Fruit fly (Drosophila melanogaster): ENCODE data around the gene Nup93-1.

Gene Nup93-1

dm6 chrX:13822753-13823152, at the start of gene Nup93-1:
Nup93-1 (plus strand) TSS chrX:13822826.
- TF ChIP-seq psq (optimal IDR thresholded peaks at IDR 0.05) (no peak), EcR (GFP tag; optimal IDR thresholded peaks at IDR 0.05) (no peak), usp (GFP tag; optimal IDR thresholded peaks at IDR 0.05) (no peak), Dll (optimal IDR thresholded peaks at IDR 0.05) (no peak), pan (optimal IDR thresholded peaks at IDR 0.05) (no peak), CG8478 (optimal IDR thresholded peaks at IDR 0.05) (no peak)

- no peak for TF ChIP-seq Dll (optimal IDR thresholded peaks at IDR 0.05)
- TF ChIP-seq CG8478 (optimal IDR thresholded peaks at IDR 0.05) = no peak
- TF ChIP-seq EcR (GFP tag; optimal IDR thresholded peaks at IDR 0.05) = no peak
- no peak for TF ChIP-seq pan (optimal IDR thresholded peaks at IDR 0.05)
- TF ChIP-seq psq (optimal IDR thresholded peaks at IDR 0.05) = no peak
- no peak for TF ChIP-seq usp (GFP tag; optimal IDR thresholded peaks at IDR 0.05)
These were observed 44.1 kb upstream of the Nup93-1 start for dm6 chrX:13778568-13778967.

- no peak for TF ChIP-seq psq (optimal IDR thresholded peaks at IDR 0.05)
- TF ChIP-seq CG8478 (optimal IDR thresholded peaks at IDR 0.05) = no peak
- TF ChIP-seq pan (optimal IDR thresholded peaks at IDR 0.05) = no peak
- TF ChIP-seq Dll (optimal IDR thresholded peaks at IDR 0.05) = no peak
- no peak for TF ChIP-seq usp (GFP tag; optimal IDR thresholded peaks at IDR 0.05)
- no peak for TF ChIP-seq EcR (GFP tag; optimal IDR thresholded peaks at IDR 0.05)
These were observed 42.9 kb upstream of the Nup93-1 start for dm6 chrX:13779696-13780095.

- TF ChIP-seq pan (optimal IDR thresholded peaks at IDR 0.05) (no peak), psq (optimal IDR thresholded peaks at IDR 0.05) (no peak), Dll (optimal IDR thresholded peaks at IDR 0.05) (no peak), CG8478 (optimal IDR thresholded peaks at IDR 0.05) (no peak)
These were observed 40.7 kb upstream of the Nup93-1 start, which contains the start of the genes CtsB and amrt for dm6 chrX:13781739-13782502. CtsB (minus strand) TSS chrX:13782170. amrt (plus strand) TSS chrX:13782459.

dm6 chrX:13783534-13783949, 39.1 kb upstream of the Nup93-1 start, which contains the start of gene inaE:
inaE (plus strand) TSS chrX:13783714.
- no peak for TF ChIP-seq pan (optimal IDR thresholded peaks at IDR 0.05)
- no peak for TF ChIP-seq psq (optimal IDR thresholded peaks at IDR 0.05)
- TF ChIP-seq EcR (GFP tag; optimal IDR thresholded peaks at IDR 0.05) = no peak
- no peak for TF ChIP-seq usp (GFP tag; optimal IDR thresholded peaks at IDR 0.05)
- TF ChIP-seq Dll (optimal IDR thresholded peaks at IDR 0.05) = no peak
- no peak for TF ChIP-seq CG8478 (optimal IDR thresholded peaks at IDR 0.05)

dm6 chrX:13783958-13784907, 38.4 kb upstream of the Nup93-1 start:
- TF ChIP-seq CG8478 (optimal IDR thresholded peaks at IDR 0.05) = no peak
- no peak for TF ChIP-seq pan (optimal IDR thresholded peaks at IDR 0.05)
- no peak for TF ChIP-seq EcR (GFP tag; optimal IDR thresholded peaks at IDR 0.05)
- TF ChIP-seq psq (optimal IDR thresholded peaks at IDR 0.05) = no peak
- no peak for TF ChIP-seq Dll (optimal IDR thresholded peaks at IDR 0.05)
- no peak for TF ChIP-seq usp (GFP tag; optimal IDR thresholded peaks at IDR 0.05)

dm6 chrX:13786037-13786667, 36.5 kb upstream of the Nup93-1 start:
- TF ChIP-seq psq (optimal IDR thresholded peaks at IDR 0.05) (no peak), Dll (optimal IDR thresholded peaks at IDR 0.05) (no peak), usp (GFP tag; optimal IDR thresholded peaks at IDR 0.05) (no peak), pan (optimal IDR thresholded peaks at IDR 0.05) (no peak), EcR (GFP tag; optimal IDR thresholded peaks at IDR 0.05) (no peak), CG8478 (optimal IDR thresholded peaks at IDR 0.05) (no peak)

dm6 chrX:13787282-13787850, 35.3 kb upstream of the Nup93-1 start:
- TF ChIP-seq CG8478 (optimal IDR thresholded peaks at IDR 0.05) (no peak), pan (optimal IDR thresholded peaks at IDR 0.05) (no peak), Dll (optimal IDR thresholded peaks at IDR 0.05) (no peak), usp (GFP tag; optimal IDR thresholded peaks at IDR 0.05) (no peak), psq (optimal IDR thresholded peaks at IDR 0.05) (no peak), EcR (GFP tag; optimal IDR thresholded peaks at IDR 0.05) (no peak)

dm6 chrX:13788973-13789682, 33.5 kb upstream of the Nup93-1 start:
- TF ChIP-seq psq (optimal IDR thresholded peaks at IDR 0.05) = no peak

dm6 chrX:13791011-13791410, 31.6 kb upstream of the Nup93-1 start, which contains the start of gene CG10993:
CG10993 (minus strand) TSS chrX:13791111.
- TF ChIP-seq EcR (GFP tag; optimal IDR thresholded peaks at IDR 0.05) = no peak
- no peak for TF ChIP-seq CG8478 (optimal IDR thresholded peaks at IDR 0.05)
- no peak for TF ChIP-seq usp (GFP tag; optimal IDR thresholded peaks at IDR 0.05)
- TF ChIP-seq pan (optimal IDR thresholded peaks at IDR 0.05) = no peak
- no peak for TF ChIP-seq psq (optimal IDR thresholded peaks at IDR 0.05)
- TF ChIP-seq Dll (optimal IDR thresholded peaks at IDR 0.05) = no peak

- TF ChIP-seq pan (optimal IDR thresholded peaks at IDR 0.05) = no peak
- no peak for TF ChIP-seq CG8478 (optimal IDR thresholded peaks at IDR 0.05)
- no peak for TF ChIP-seq usp (GFP tag; optimal IDR thresholded peaks at IDR 0.05)
- TF ChIP-seq psq (optimal IDR thresholded peaks at IDR 0.05) = no peak
These were observed 30.2 kb upstream of the Nup93-1 start for dm6 chrX:13792463-13792862.

Data from whole organism.